Fruit fly (Drosophila melanogaster): ENCODE data around the gene udt.

- TF ChIP-seq ttk (optimal IDR thresholded peaks at IDR 0.05) (no peak), Sin3A (optimal IDR thresholded peaks at IDR 0.05) (no peak), h (optimal IDR thresholded peaks at IDR 0.05) (no peak), insv (optimal IDR thresholded peaks at IDR 0.05) (no peak), psq (optimal IDR thresholded peaks at IDR 0.05) (no peak)
These were observed 20.3 kb upstream of the udt start for dm6 chr3R:23783403-23783757.

Measured in Kc167 (cell line).